Fruit fly (Drosophila melanogaster): Measurements from ENCODE around the gene CG9192.
"Not testable (repeated sequence)": the region's sequence is repeated elsewhere in the genome, so short reads cannot be mapped to it uniquely, and the experiment has no call there.

dm6 chr3L:1246823-1247222 is 8.7 kb upstream of the CG9192 start, which contains the start of gene CG32318:
- TF ChIP-seq psq, h, Sin3A, insv, Myc, ttk (optimal IDR thresholded peaks at IDR 0.05): not testable (repeated sequence)

All from Kc167 (cell line).